Worm (Caenorhabditis elegans): ENCODE results near the gene snpc-3.1.

ce11 chrIV:5479289-5479688, 6.8 kb downstream of the snpc-3.1 start, which contains the start of gene T11F8.1:
- no peak for TF ChIP-seq unc-39 (tag; optimal IDR thresholded peaks at IDR 0.05)
- no peak for TF ChIP-seq mep-1 (tag; optimal IDR thresholded peaks at IDR 0.05)
- no peak for TF ChIP-seq blmp-1 (tag; optimal IDR thresholded peaks at IDR 0.05)
- TF ChIP-seq nhr-28 (tag; optimal IDR thresholded peaks at IDR 0.05) = no peak
- TF ChIP-seq nhr-12 (tag; optimal IDR thresholded peaks at IDR 0.05) = no peak
- TF ChIP-seq ceh-83 (GFP tag; optimal IDR thresholded peaks at IDR 0.05) = no peak
- TF ChIP-seq nhr-2 (tag; optimal IDR thresholded peaks at IDR 0.05) = no peak
- no peak for TF ChIP-seq nhr-237 (tag; optimal IDR thresholded peaks at IDR 0.05)
- no peak for TF ChIP-seq ces-1 (GFP tag; optimal IDR thresholded peaks at IDR 0.05)
- TF ChIP-seq mls-2 (tag; optimal IDR thresholded peaks at IDR 0.05) = no peak
- TF ChIP-seq nhr-76 (tag; optimal IDR thresholded peaks at IDR 0.05) = no peak
- no peak for TF ChIP-seq ztf-11 (tag; optimal IDR thresholded peaks at IDR 0.05)
